Worm (Caenorhabditis elegans) whole organism, young adult: ENCODE measurements around the gene msp-56.

Experiments
- ama-1 ChIP-seq, 3 experiments: fragments of 150-350 bp in 1 of 3; sonication (generic microtip) in 2 of 3; optimal IDR thresholded peaks; 2 replicates each; lab custom pipeline; 2014 to 2018; ENCODE audit warnings: missing biosample characterization in 2 of 3, missing genetic modification characterization in 2 of 3, missing genetic modification reagents in 2 of 3
- cebp-2 ChIP-seq: fragments of 200-800 bp; sonication (Bioruptor generic); IDR thresholded peaks from 2 replicates; pipeline ENCODE4 v1.3.6; 2022; ENCODE audit warnings: missing genetic modification characterization, missing compliant biosample characterization
- fkh-3 ChIP-seq: sonication (generic microtip); optimal IDR thresholded peaks from 2 replicates; lab custom pipeline; 2016; ENCODE audit warnings: mild to moderate bottlenecking, missing genetic modification characterization, missing compliant biosample characterization
- unc-62 ChIP-seq: fragments of 150-350 bp; optimal IDR thresholded peaks from 2 replicates; lab custom pipeline; 2014; ENCODE audit warnings: missing biosample characterization, missing genetic modification reagents, missing genetic modification characterization

ce11 chrIV:9866865-9867264, 25.5 kb downstream of the msp-56 start:
- no peak for TF ChIP-seq ama-1 (optimal IDR thresholded peaks at IDR 0.05; lab: Kevin White, UChicago)
- no peak for TF ChIP-seq ama-1 (GFP tag; optimal IDR thresholded peaks at IDR 0.05; lab: Kevin White, UChicago)
- TF ChIP-seq fkh-3, result no peak
- TF ChIP-seq cebp-2 (GFP tag; lab: Robert Waterston, UW), result no peak
- no peak for TF ChIP-seq unc-62 (GFP tag; lab: Kevin White, UChicago)
